Worm (Caenorhabditis elegans) whole organism, L4 larva: Measurements from ENCODE around the gene Y62H9A.10.

Source experiments
- ZK546.5 ChIP-seq, 2 experiments: sonication (generic microtip); optimal IDR thresholded peaks; 2 replicates each; lab custom pipeline; 2017; ENCODE audit warnings: missing biosample characterization in 2 of 2, missing genetic modification characterization in 2 of 2
- ceh-82 ChIP-seq: sonication (generic microtip); optimal IDR thresholded peaks from 2 replicates; lab custom pipeline; 2017; ENCODE audit warnings: missing biosample characterization, missing genetic modification characterization
- daf-19 ChIP-seq: fragments of 200-800 bp; sonication (Bioruptor generic); conservative IDR thresholded peaks from 2 replicates; pipeline ENCODE4 v1.3.6; 2022; ENCODE audit warnings: missing genetic modification characterization, missing compliant biosample characterization
- nhr-111 ChIP-seq: fragments of 200-800 bp; sonication (Bioruptor generic); optimal IDR thresholded peaks from 2 replicates; lab custom pipeline; 2018; ENCODE audit warnings: mild to moderate bottlenecking, missing genetic modification characterization, missing compliant biosample characterization
- nhr-237 ChIP-seq: sonication (generic microtip); optimal IDR thresholded peaks from 2 replicates; lab custom pipeline; 2017; ENCODE audit warnings: missing biosample characterization, missing genetic modification characterization
- php-3 ChIP-seq: fragments of 200-800 bp; sonication (Bioruptor generic); IDR thresholded peaks from 2 replicates; pipeline ENCODE4 v1.3.6; 2022; ENCODE audit warnings: missing genetic modification reagents, missing genetic modification characterization, missing compliant biosample characterization
- tag-97 ChIP-seq: fragments of 200-800 bp; sonication (Bioruptor generic); IDR thresholded peaks from 2 replicates; pipeline ENCODE4 v1.3.6; 2022; ENCODE audit warnings: missing genetic modification characterization, missing compliant biosample characterization
- unc-62 ChIP-seq, 3 experiments: fragments of 150-350 bp in 1 of 3; sonication (generic microtip); optimal IDR thresholded peaks in 2 of 3; peaks in 1 of 3; 1 replicate in 1 of 3; 2 replicates in 2 of 3; lab custom pipeline; 2014 to 2017; ENCODE audit warnings: missing biosample characterization in 3 of 3, missing genetic modification characterization in 3 of 3, missing genetic modification reagents in 3 of 3, missing genotype in 1 of 3

DNA sequence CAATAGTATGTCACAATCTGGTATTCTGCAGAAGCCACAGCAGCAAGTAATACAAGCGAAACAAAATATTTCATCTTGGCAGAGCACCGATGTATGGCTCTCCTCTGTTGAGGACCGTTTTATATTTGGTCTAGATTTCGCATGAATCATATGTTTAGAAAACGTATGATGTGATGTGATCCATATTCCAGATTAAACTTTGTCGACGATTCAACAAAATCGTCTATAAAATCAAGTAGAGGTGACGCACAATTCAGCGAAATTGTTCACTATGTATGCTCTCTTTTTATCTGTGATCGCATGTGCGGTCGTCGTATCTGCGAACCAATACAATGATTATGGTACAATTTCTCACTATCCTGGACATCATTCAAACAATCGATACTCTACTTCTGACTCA lies 22.7 kb downstream of the Y62H9A.10 start, which contains the start of the genes Y62H9A.3 and Y62H9A.4:
- TF ChIP-seq tag-97 (GFP tag; lab: Robert Waterston, UW) = no peak
- TF ChIP-seq ceh-82 (tag; lab: Kevin White, UChicago) = no peak
- no peak for TF ChIP-seq nhr-237 (tag; lab: Kevin White, UChicago)
- TF ChIP-seq php-3 = no peak
- no peak for TF ChIP-seq daf-19
- TF ChIP-seq unc-62 (GFP tag; optimal IDR thresholded peaks at IDR 0.05 in 1 of 2; lab: Kevin White, UChicago) = peak in 1 of 2 experiments; percentile 55
- no peak for TF ChIP-seq unc-62 (tag; optimal IDR thresholded peaks at IDR 0.05; lab: Kevin White, UChicago)
- TF ChIP-seq nhr-111 (GFP tag; lab: Kevin White, UChicago) = no peak
- no peak for TF ChIP-seq ZK546.5 (tag; optimal IDR thresholded peaks at IDR 0.05; lab: Kevin White, UChicago)
